Fruit fly (Drosophila melanogaster) whole organism, embryonic: Measurements from ENCODE around the gene side-IV.
A peak's percentile ranks its signal among the peaks of the same experiment; 100 is the strongest.

Experiments used
- B-H1 ChIP-seq: fragments of 200-800 bp; sonication (Bioruptor generic); IDR thresholded peaks from 3 replicates; pipeline ENCODE4 v1.3.6; 2022; ENCODE audit warnings: missing biosample characterization, missing genetic modification characterization
- BEAF-32 ChIP-seq: fragments of 200-800 bp; sonication (Bioruptor generic); optimal IDR thresholded peaks from 3 replicates; lab custom pipeline; 2017; ENCODE audit warnings: missing biosample characterization, missing genetic modification characterization, mild to moderate bottlenecking, moderate library complexity, missing genetic modification reagents
- C15 ChIP-seq: fragments of 200-800 bp; sonication (Bioruptor generic); IDR thresholded peaks from 3 replicates; pipeline ENCODE4 v1.3.6; 2022; ENCODE audit warnings: missing biosample characterization, missing genetic modification characterization
- CG12391 ChIP-seq: fragments of 200-800 bp; sonication (Bioruptor generic); optimal IDR thresholded peaks from 3 replicates; lab custom pipeline; 2018; ENCODE audit warnings: missing biosample characterization, mild to moderate bottlenecking, missing genetic modification characterization, moderate library complexity
- CG12942 ChIP-seq: fragments of 200-800 bp; sonication (Bioruptor generic); optimal IDR thresholded peaks from 3 replicates; lab custom pipeline; 2016; ENCODE audit warnings: missing biosample characterization, missing genetic modification characterization
- CG15479 ChIP-seq: fragments of 200-800 bp; sonication (Bioruptor generic); optimal IDR thresholded peaks from 3 replicates; lab custom pipeline; 2019; ENCODE audit warnings: missing biosample characterization, mild to moderate bottlenecking, missing genetic modification characterization, moderate library complexity
- CG15696 ChIP-seq: fragments of 200-800 bp; sonication (Bioruptor generic); optimal IDR thresholded peaks from 2 replicates; lab custom pipeline; 2019; ENCODE audit warnings: missing biosample characterization, mild to moderate bottlenecking, missing genetic modification characterization, moderate library complexity
- CG17361 ChIP-seq: fragments of 200-800 bp; sonication (Bioruptor generic); IDR thresholded peaks from 3 replicates; pipeline ENCODE4 v1.3.6; 2022; ENCODE audit warnings: missing biosample characterization, missing genetic modification characterization
- CG17802 ChIP-seq: fragments of 200-800 bp; sonication (Bioruptor generic); optimal IDR thresholded peaks from 2 replicates; lab custom pipeline; 2018; ENCODE audit warnings: missing biosample characterization, mild to moderate bottlenecking, missing genetic modification characterization, moderate library complexity
- CG18262 ChIP-seq: fragments of 200-800 bp; optimal IDR thresholded peaks from 3 replicates; lab custom pipeline; 2019; ENCODE audit warnings: missing biosample characterization, mild to moderate bottlenecking, missing genetic modification characterization, moderate library complexity
- CG18619 ChIP-seq: fragments of 200-800 bp; sonication (Bioruptor generic); optimal IDR thresholded peaks from 3 replicates; lab custom pipeline; 2017; ENCODE audit warnings: missing biosample characterization, mild to moderate bottlenecking, missing genetic modification characterization
- CG30020 ChIP-seq: fragments of 200-800 bp; optimal IDR thresholded peaks from 2 replicates; lab custom pipeline; 2019; ENCODE audit warnings: missing biosample characterization, mild to moderate bottlenecking, missing genetic modification characterization, moderate library complexity
- CG32532 ChIP-seq: fragments of 200-800 bp; sonication (Bioruptor generic); IDR thresholded peaks from 2 replicates; pipeline ENCODE4 v1.3.6; 2022; ENCODE audit warnings: missing biosample characterization, missing genetic modification characterization
- CG34224 ChIP-seq: fragments of 200-800 bp; sonication (Bioruptor generic); IDR thresholded peaks from 3 replicates; pipeline ENCODE4 v1.3.6; 2022; ENCODE audit warnings: missing biosample characterization, missing genetic modification characterization; ENCODE audit not compliant: partially characterized antibody
- CG7745 ChIP-seq: fragments of 200-800 bp; sonication (Bioruptor generic); optimal IDR thresholded peaks from 2 replicates; lab custom pipeline; 2018; ENCODE audit warnings: missing biosample characterization, mild to moderate bottlenecking, missing genetic modification characterization, moderate library complexity
- D19A ChIP-seq: fragments of 200-800 bp; optimal IDR thresholded peaks from 3 replicates; lab custom pipeline; 2019; ENCODE audit warnings: missing biosample characterization, mild to moderate bottlenecking, missing genetic modification characterization, moderate library complexity
- Dbx ChIP-seq: fragments of 200-800 bp; sonication (Bioruptor generic); IDR thresholded peaks from 3 replicates; pipeline ENCODE4 v1.3.6; 2022; ENCODE audit warnings: missing biosample characterization, missing genetic modification characterization
- Dek ChIP-seq: fragments of 200-800 bp; sonication (Bioruptor generic); optimal IDR thresholded peaks from 3 replicates; lab custom pipeline; 2019; ENCODE audit warnings: missing biosample characterization, mild to moderate bottlenecking, missing genetic modification characterization, moderate library complexity
- Doc2 ChIP-seq: fragments of 200-800 bp; sonication (Bioruptor generic); IDR thresholded peaks from 2 replicates; pipeline ENCODE4 v1.3.6; 2022; ENCODE audit warnings: missing biosample characterization, missing genetic modification characterization
- Doc3 ChIP-seq: fragments of 200-800 bp; sonication (Bioruptor generic); IDR thresholded peaks from 3 replicates; pipeline ENCODE4 v1.3.6; 2022; ENCODE audit warnings: missing biosample characterization, missing genetic modification characterization; ENCODE audit not compliant: partially characterized antibody
- Dref ChIP-seq: fragments of 200-800 bp; sonication (Bioruptor generic); IDR thresholded peaks from 2 replicates; pipeline ENCODE4 v1.3.6; 2022; ENCODE audit warnings: missing biosample characterization, missing genetic modification characterization
- ERR ChIP-seq: fragments of 200-800 bp; sonication (Bioruptor generic); optimal IDR thresholded peaks from 2 replicates; lab custom pipeline; 2016; ENCODE audit warnings: missing biosample characterization, missing genetic modification characterization
- Hand ChIP-seq: fragments of 200-800 bp; sonication (Bioruptor generic); optimal IDR thresholded peaks from 2 replicates; lab custom pipeline; 2017; ENCODE audit warnings: mild to moderate bottlenecking, missing biosample characterization, missing genetic modification reagents, missing genetic modification characterization
- Hey ChIP-seq: fragments of 200-800 bp; sonication (Bioruptor generic); optimal IDR thresholded peaks from 3 replicates; lab custom pipeline; 2018; ENCODE audit warnings: missing biosample characterization, mild to moderate bottlenecking, missing genetic modification characterization
- Hmx ChIP-seq: fragments of 200-800 bp; sonication (Bioruptor generic); optimal IDR thresholded peaks from 2 replicates; lab custom pipeline; 2016; ENCODE audit warnings: missing biosample characterization, missing genetic modification characterization
- MBD-R2 ChIP-seq: fragments of 200-800 bp; sonication (Bioruptor generic); IDR thresholded peaks from 2 replicates; pipeline ENCODE4 v1.3.6; 2022; ENCODE audit warnings: missing biosample characterization, missing genetic modification characterization
- Myb ChIP-seq: fragments of 200-800 bp; sonication (Bioruptor generic); optimal IDR thresholded peaks from 2 replicates; lab custom pipeline; 2016; ENCODE audit warnings: missing biosample characterization, missing genetic modification characterization
- Oaz ChIP-seq: fragments of 200-800 bp; sonication (Bioruptor generic); IDR thresholded peaks from 2 replicates; pipeline ENCODE4 v1.3.6; 2022; ENCODE audit warnings: missing biosample characterization, missing genetic modification characterization
- Oli ChIP-seq: fragments of 200-800 bp; sonication (Bioruptor generic); optimal IDR thresholded peaks from 2 replicates; lab custom pipeline; 2018; ENCODE audit warnings: missing biosample characterization, mild to moderate bottlenecking, missing genetic modification characterization, moderate library complexity
- Ravus ChIP-seq: fragments of 200-800 bp; sonication (Bioruptor generic); IDR thresholded peaks from 2 replicates; pipeline ENCODE4 v1.3.6; 2022; ENCODE audit warnings: missing biosample characterization, missing genetic modification characterization
- Sox100B ChIP-seq: fragments of 200-800 bp; sonication (Bioruptor generic); optimal IDR thresholded peaks from 3 replicates; lab custom pipeline; 2018; ENCODE audit warnings: missing biosample characterization, mild to moderate bottlenecking, missing genetic modification characterization
- Sry-β ChIP-seq: fragments of 200-800 bp; sonication (Bioruptor generic); optimal IDR thresholded peaks from 2 replicates; lab custom pipeline; 2018; ENCODE audit warnings: missing biosample characterization, mild to moderate bottlenecking, missing genetic modification characterization, moderate library complexity
- Sry-δ ChIP-seq: fragments of 200-800 bp; sonication (Bioruptor generic); optimal IDR thresholded peaks from 2 replicates; lab custom pipeline; 2016; ENCODE audit warnings: missing biosample characterization, missing genetic modification characterization
- Usf ChIP-seq: fragments of 200-800 bp; sonication (Bioruptor generic); optimal IDR thresholded peaks from 2 replicates; lab custom pipeline; 2017; ENCODE audit warnings: missing genotype, missing biosample characterization, missing genetic modification characterization
- ab ChIP-seq: fragments of 200-800 bp; sonication (Bioruptor generic); optimal IDR thresholded peaks from 2 replicates; lab custom pipeline; 2016; ENCODE audit warnings: missing biosample characterization, missing genetic modification characterization
- bsh ChIP-seq, 2 experiments: fragments of 200-800 bp; sonication (Bioruptor generic); optimal IDR thresholded peaks; 2 replicates each; lab custom pipeline; 2017 to 2018; ENCODE audit warnings: mild to moderate bottlenecking in 2 of 2, missing biosample characterization in 2 of 2, missing genetic modification characterization in 2 of 2, moderate library complexity in 1 of 2
- btn ChIP-seq: fragments of 200-800 bp; sonication (Bioruptor generic); optimal IDR thresholded peaks from 2 replicates; lab custom pipeline; 2016; ENCODE audit warnings: missing biosample characterization, missing genetic modification characterization
- ci ChIP-seq: fragments of 200-800 bp; sonication (Bioruptor generic); IDR thresholded peaks from 3 replicates; pipeline ENCODE4 v1.3.6; 2022; ENCODE audit warnings: missing biosample characterization, missing genetic modification characterization
- fd3F ChIP-seq: fragments of 200-800 bp; sonication (Bioruptor generic); optimal IDR thresholded peaks from 2 replicates; lab custom pipeline; 2018; ENCODE audit warnings: missing biosample characterization, mild to moderate bottlenecking, missing genetic modification characterization, moderate library complexity
- hb ChIP-seq: fragments of 200-800 bp; sonication (Bioruptor generic); IDR thresholded peaks from 3 replicates; pipeline ENCODE4 v1.3.6; 2022; ENCODE audit warnings: missing biosample characterization, missing genetic modification characterization; ENCODE audit not compliant: partially characterized antibody
- hbn ChIP-seq: fragments of 200-800 bp; sonication (Bioruptor generic); IDR thresholded peaks from 2 replicates; pipeline ENCODE4 v1.3.6; 2022; ENCODE audit warnings: missing biosample characterization, missing genetic modification characterization; ENCODE audit not compliant: partially characterized antibody
- luna ChIP-seq: fragments of 200-800 bp; sonication (Bioruptor generic); optimal IDR thresholded peaks from 2 replicates; lab custom pipeline; 2016; ENCODE audit warnings: missing biosample characterization, missing genetic modification characterization
- otp ChIP-seq: fragments of 200-800 bp; sonication (Bioruptor generic); IDR thresholded peaks from 3 replicates; pipeline ENCODE4, ENCODE4 v1.3.6; 2022; ENCODE audit warnings: missing biosample characterization, missing genetic modification characterization
- scrt ChIP-seq: fragments of 200-800 bp; sonication (Bioruptor generic); optimal IDR thresholded peaks from 2 replicates; lab custom pipeline; 2018; ENCODE audit warnings: missing biosample characterization, mild to moderate bottlenecking, missing genetic modification characterization, moderate library complexity
- shn ChIP-seq: fragments of 200-800 bp; sonication (Bioruptor generic); optimal IDR thresholded peaks from 3 replicates; lab custom pipeline; 2016; ENCODE audit warnings: missing biosample characterization, missing genetic modification characterization
- slbo ChIP-seq: fragments of 200-800 bp; sonication (Bioruptor generic); IDR thresholded peaks from 2 replicates; pipeline ENCODE4 v1.3.6; 2022; ENCODE audit warnings: missing biosample characterization, missing genetic modification characterization
- sr ChIP-seq: fragments of 200-800 bp; sonication (Bioruptor generic); IDR thresholded peaks from 3 replicates; pipeline ENCODE4 v1.3.6; 2022; ENCODE audit warnings: missing biosample characterization, missing genetic modification characterization
- vnd ChIP-seq: fragments of 200-800 bp; sonication (Bioruptor generic); IDR thresholded peaks from 3 replicates; pipeline ENCODE4 v1.3.6; 2022; ENCODE audit warnings: missing biosample characterization, missing genetic modification characterization; ENCODE audit not compliant: partially characterized antibody
- vvl ChIP-seq: fragments of 200-800 bp; sonication (Bioruptor generic); IDR thresholded peaks from 2 replicates; pipeline ENCODE4 v1.3.6; 2022; ENCODE audit warnings: missing biosample characterization, missing genetic modification characterization
- zfh2 ChIP-seq: fragments of 200-800 bp; sonication (Bioruptor generic); optimal IDR thresholded peaks from 2 replicates; lab custom pipeline; 2016; ENCODE audit warnings: missing biosample characterization, missing genetic modification characterization

The side-IV gene

DNA sequence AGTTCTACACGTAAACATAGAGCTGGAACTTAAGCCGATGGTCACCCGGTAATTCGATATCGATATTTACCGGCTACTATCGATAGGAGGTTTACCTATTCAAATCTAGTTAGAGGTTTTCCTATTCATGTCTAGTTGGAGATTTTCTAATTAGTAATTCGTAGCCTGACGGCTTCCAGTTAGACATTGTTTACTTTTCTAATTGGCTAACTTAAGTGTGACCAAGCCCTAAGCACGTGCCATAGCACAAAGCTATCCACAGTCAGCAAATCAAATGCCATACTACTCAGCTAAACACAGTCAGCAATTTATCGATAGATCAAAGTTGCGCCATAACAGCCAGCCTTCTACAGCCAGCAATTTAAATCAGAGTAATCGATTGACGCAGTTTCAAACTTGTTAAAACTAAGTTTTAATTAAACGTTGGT lies 47.3 kb upstream of the side-IV start, which contains the start of gene Dpm3 (continued):
- TF ChIP-seq Hmx (GFP tag; lab: Kevin White, UChicago) (no peak), Sry-δ (peak; percentile 97), D19A (tag; lab: Kevin White, UChicago) (no peak), zfh2 (peak; percentile 57), ab (GFP tag; lab: Kevin White, UChicago) (no peak), CG12391 (peak; percentile 58), ci (GFP tag; lab: Robert Waterston, UW) (peak; percentile 51; the same call in 2 of the 3 replicates), hbn (peak; percentile 94), Hey (tag; lab: Kevin White, UChicago) (no peak), Dref (peak; percentile 99), CG18262 (tag; lab: Kevin White, UChicago) (peak; percentile 9), CG30020 (tag; lab: Kevin White, UChicago) (peak; percentile 33), CG18619 (GFP tag; lab: Kevin White, UChicago) (no peak), CG12942 (GFP tag; lab: Kevin White, UChicago) (peak; percentile 22), bsh (GFP tag; optimal IDR thresholded peaks at IDR 0.05; lab: Kevin White, UChicago) (peak in 1 of 2 experiments; percentile 15), btn (GFP tag; lab: Kevin White, UChicago) (no peak), Usf (GFP tag; lab: Kevin White, UChicago) (no peak), CG15479 (GFP tag; lab: Kevin White, UChicago) (no peak), otp (GFP tag; lab: Robert Waterston, UW) (peak; percentile 62; the same call in 1 of the 3 replicates), MBD-R2 (peak; percentile 69), Sox100B (no peak), Sry-β (GFP tag; lab: Kevin White, UChicago) (peak; percentile 31), BEAF-32 (GFP tag; lab: Kevin White, UChicago) (peak; percentile 93), Dbx (GFP tag; lab: Robert Waterston, UW) (0 out of 3 replicates have a peak, but pooled peaks have one; percentile 38), hb (GFP tag; lab: Robert Waterston, UW) (peak; percentile 88), slbo (peak; percentile 70), Dek (tag; lab: Kevin White, UChicago) (peak; percentile 40), Doc3 (peak; percentile 95), fd3F (no peak), sr (GFP tag; lab: Robert Waterston, UW) (no peak), Oaz (no peak), ERR (GFP tag; lab: Kevin White, UChicago) (peak; percentile 2), Ravus (no peak), B-H1 (GFP tag; lab: Robert Waterston, UW) (no peak), Myb (GFP tag; lab: Kevin White, UChicago) (peak; percentile 97), CG17802 (tag; lab: Kevin White, UChicago) (peak; percentile 57), CG17361 (0 out of 3 replicates have a peak, but pooled peaks have one; percentile 31), luna (GFP tag; lab: Kevin White, UChicago) (no peak), Oli (tag; lab: Kevin White, UChicago) (no peak), Hand (GFP tag; lab: Kevin White, UChicago) (no peak), Doc2 (GFP tag; lab: Robert Waterston, UW) (no peak), C15 (GFP tag; lab: Robert Waterston, UW) (no peak), CG7745 (tag; lab: Kevin White, UChicago) (peak; percentile 9), CG15696 (tag; lab: Kevin White, UChicago) (peak; percentile 43), vvl (GFP tag; lab: Robert Waterston, UW) (peak; percentile 67), CG32532 (GFP tag; lab: Robert Waterston, UW) (peak; percentile 35; the same call in 1 of the 2 replicates), scrt (GFP tag; lab: Kevin White, UChicago) (no peak), shn (peak; percentile 70), CG34224 (GFP tag; lab: Robert Waterston, UW) (peak; percentile 87), vnd (peak; percentile 89)
